Fruit fly (Drosophila melanogaster) whole organism: ENCODE measurements around the gene CG31948.

ENCODE experiments used
- pan ChIP-seq: fragments of >200 bp; optimal IDR thresholded peaks from 2 replicates; lab custom pipeline; 2017
- usp ChIP-seq: fragments of >200 bp; optimal IDR thresholded peaks from 2 replicates; lab custom pipeline; 2017; ENCODE audit warnings: missing biosample characterization, missing genetic modification characterization, mixed read lengths

DNA sequence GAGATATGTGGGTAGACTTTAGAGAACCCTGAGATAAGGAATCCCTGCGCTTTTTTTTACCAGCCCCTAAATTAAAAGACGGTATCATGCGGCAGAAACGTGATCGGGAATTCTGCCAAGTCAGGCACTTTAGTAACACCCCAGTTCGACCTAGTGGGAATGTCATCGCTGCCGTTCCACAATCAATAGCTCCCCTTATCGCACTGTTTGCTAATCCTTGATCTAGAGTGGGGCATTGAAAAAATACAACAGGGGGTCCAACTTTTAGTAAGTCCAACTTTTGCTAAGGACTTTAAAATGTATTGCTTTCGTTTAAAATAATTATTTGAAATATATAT lies 44.4 kb downstream of the CG31948 start:
- no peak for TF ChIP-seq pan (lab: Kevin White, UChicago)
- TF ChIP-seq usp (GFP tag; lab: Kevin White, UChicago) = no peak
